Worm (Caenorhabditis elegans) whole organism, L4/young adult: ENCODE measurements around the gene ins-14.

Experiments used
- W03F9.2 ChIP-seq: fragments of 150-350 bp; optimal IDR thresholded peaks from 2 replicates; lab custom pipeline; 2014; ENCODE audit warnings: missing biosample characterization, missing genetic modification characterization
- dao-5 ChIP-seq: sonication (generic microtip); optimal IDR thresholded peaks from 2 replicates; lab custom pipeline; 2016; ENCODE audit warnings: missing genotype, missing genetic modification characterization, moderate library complexity, missing compliant biosample characterization
- him-1 ChIP-seq: sonication (generic microtip); optimal IDR thresholded peaks from 2 replicates; lab custom pipeline; 2016; ENCODE audit warnings: missing genotype, missing genetic modification reagents, missing genetic modification characterization, missing compliant biosample characterization

- TF ChIP-seq W03F9.2 (tag; lab: Kevin White, UChicago), result no peak
- no peak for TF ChIP-seq dao-5 (tag; lab: Kevin White, UChicago)
- no peak for TF ChIP-seq him-1 (tag; lab: Kevin White, UChicago)
These were observed 43.2 kb upstream of the ins-14 start, which contains the start of gene T13C2.3 for ce11 chrII:6788672-6789298.
